Worm (Caenorhabditis elegans) whole organism, L4 larva: ENCODE results near the gene nhr-66.

Experiments used
- F10B5.3 ChIP-seq: sonication (generic microtip); optimal IDR thresholded peaks from 2 replicates; lab custom pipeline; 2016; ENCODE audit warnings: mild to moderate bottlenecking, missing genetic modification characterization, missing compliant biosample characterization
- F44E2.7 ChIP-seq: fragments of 200-800 bp; sonication (Bioruptor generic); IDR thresholded peaks from 2 replicates; pipeline ENCODE4 v2.1.2; 2022; ENCODE audit warnings: missing genetic modification characterization, missing compliant biosample characterization
- F49E8.2 ChIP-seq: sonication (generic microtip); optimal IDR thresholded peaks from 2 replicates; lab custom pipeline; 2016; ENCODE audit warnings: missing compliant biosample characterization, mild to moderate bottlenecking, missing genetic modification characterization, borderline replicate concordance
- Y48G9A.11 ChIP-seq: fragments of 200-800 bp; sonication (Bioruptor generic); IDR thresholded peaks from 2 replicates; pipeline ENCODE4 v1.3.6; 2022; ENCODE audit warnings: missing genetic modification reagents, missing genetic modification characterization, missing compliant biosample characterization
- Y75B8A.6 ChIP-seq: fragments of 200-800 bp; sonication (Bioruptor generic); IDR thresholded peaks from 2 replicates; pipeline ENCODE4 v1.3.6; 2022; ENCODE audit warnings: missing genetic modification reagents, missing genetic modification characterization, missing compliant biosample characterization
- aha-1 ChIP-seq: fragments of 150-350 bp; peaks from one replicate; lab custom pipeline; 2014; ENCODE audit warnings: missing biosample characterization, missing genetic modification characterization
- aly-2 ChIP-seq: sonication (generic microtip); optimal IDR thresholded peaks from 2 replicates; lab custom pipeline; 2018; ENCODE audit warnings: missing biosample characterization, missing genetic modification characterization
- ceh-62 ChIP-seq: sonication (generic microtip); optimal IDR thresholded peaks from 2 replicates; lab custom pipeline; 2017; ENCODE audit warnings: missing biosample characterization, missing genetic modification characterization
- ces-1 ChIP-seq: fragments of 150-350 bp; sonication (generic microtip); optimal IDR thresholded peaks from 4 replicates; lab custom pipeline; 2014; ENCODE audit warnings: missing biosample characterization, missing genetic modification reagents, missing genetic modification characterization
- cey-2 ChIP-seq: sonication (generic microtip); optimal IDR thresholded peaks from 3 replicates; lab custom pipeline; 2017; ENCODE audit warnings: missing genetic modification characterization, mild to moderate bottlenecking, missing compliant biosample characterization, antibody characterized with exemption, borderline replicate concordance; ENCODE audit not compliant: insufficient read depth
- daf-12 ChIP-seq: fragments of 150-350 bp; optimal IDR thresholded peaks from 2 replicates; lab custom pipeline; 2014; ENCODE audit warnings: missing biosample characterization, missing genetic modification reagents, missing genetic modification characterization
- daf-16 ChIP-seq, 3 experiments: sonication (generic microtip); optimal IDR thresholded peaks; 2 replicates each; lab custom pipeline; 2016 to 2017; ENCODE audit warnings: missing genetic modification characterization in 3 of 3, missing genetic modification reagents in 3 of 3, mild to moderate bottlenecking in 2 of 3, missing compliant biosample characterization in 2 of 3, missing biosample characterization in 1 of 3, moderate library complexity in 1 of 3
- dmd-6 ChIP-seq: fragments of 200-800 bp; sonication (Bioruptor generic); IDR thresholded peaks from 2 replicates; pipeline ENCODE4 v1.3.6; 2022; ENCODE audit warnings: missing genetic modification reagents, missing genetic modification characterization, missing compliant biosample characterization
- dmd-9 ChIP-seq: fragments of 200-800 bp; sonication (Bioruptor generic); IDR thresholded peaks from 2 replicates; pipeline ENCODE4 v1.3.6; 2022; ENCODE audit warnings: missing genetic modification reagents, missing genetic modification characterization, missing compliant biosample characterization
- duxl-1 ChIP-seq: sonication (generic microtip); optimal IDR thresholded peaks from 2 replicates; lab custom pipeline; 2016; ENCODE audit warnings: mild to moderate bottlenecking, missing genetic modification characterization, moderate library complexity, missing compliant biosample characterization; ENCODE audit not compliant: poor library complexity
- egl-27 ChIP-seq: sonication (generic microtip); optimal IDR thresholded peaks from 3 replicates; lab custom pipeline; 2017; ENCODE audit warnings: missing biosample characterization, missing genetic modification reagents, missing genetic modification characterization
- fos-1 ChIP-seq: fragments of 150-350 bp; optimal IDR thresholded peaks from 2 replicates; lab custom pipeline; 2014; ENCODE audit warnings: missing biosample characterization, missing genetic modification characterization
- hif-1 ChIP-seq, 2 experiments: sonication (generic microtip); optimal IDR thresholded peaks; 2 replicates each; lab custom pipeline; 2016 to 2017; ENCODE audit warnings: missing compliant biosample characterization in 2 of 2, missing genetic modification characterization in 2 of 2, missing genetic modification reagents in 2 of 2, missing genotype in 2 of 2, mild to moderate bottlenecking in 1 of 2
- hlh-30 ChIP-seq: sonication (generic microtip); optimal IDR thresholded peaks from 2 replicates; lab custom pipeline; 2017; ENCODE audit warnings: antibody characterized with exemption, mild to moderate bottlenecking, missing genetic modification characterization, missing compliant biosample characterization; ENCODE audit not compliant: insufficient read depth
- hmg-1.1 ChIP-seq: fragments of 200-800 bp; sonication (Bioruptor generic); IDR thresholded peaks from 2 replicates; pipeline ENCODE4 v1.3.6; 2022; ENCODE audit warnings: missing genetic modification reagents, missing genetic modification characterization, missing compliant biosample characterization
- jun-1 ChIP-seq: fragments of 150-350 bp; optimal IDR thresholded peaks from 2 replicates; lab custom pipeline; 2014; ENCODE audit warnings: missing biosample characterization, missing genetic modification reagents, missing genetic modification characterization
- lin-1 ChIP-seq: fragments of 200-800 bp; sonication (Bioruptor generic); IDR thresholded peaks from 2 replicates; pipeline ENCODE4 v1.3.6; 2022; ENCODE audit warnings: missing genetic modification reagents, missing genetic modification characterization, missing compliant biosample characterization
- lin-13 ChIP-seq: fragments of 150-350 bp; optimal IDR thresholded peaks from 2 replicates; lab custom pipeline; 2014; ENCODE audit warnings: missing biosample characterization, missing genetic modification reagents, missing genetic modification characterization
- lin-38 ChIP-seq: fragments of 200-800 bp; sonication (Bioruptor generic); IDR thresholded peaks from 2 replicates; pipeline ENCODE4 v1.3.6; 2022; ENCODE audit warnings: missing genetic modification reagents, missing genetic modification characterization, missing compliant biosample characterization
- lin-39 ChIP-seq: fragments of 150-350 bp; optimal IDR thresholded peaks from 2 replicates; lab custom pipeline; 2014; ENCODE audit warnings: missing biosample characterization, missing genetic modification reagents, missing genetic modification characterization
- lsy-2 ChIP-seq, 2 experiments: fragments of 150-350 bp in 1 of 2; sonication (generic microtip) in 1 of 2; optimal IDR thresholded peaks; 2 replicates each; lab custom pipeline; 2014 to 2017; ENCODE audit warnings: missing biosample characterization in 2 of 2, missing genetic modification characterization in 2 of 2
- mdt-29 ChIP-seq: fragments of 200-800 bp; sonication (Bioruptor generic); IDR thresholded peaks from 2 replicates; pipeline ENCODE4 v1.3.6; 2022; ENCODE audit warnings: missing genetic modification reagents, missing genetic modification characterization, missing compliant biosample characterization
- mes-2 ChIP-seq: sonication (generic microtip); optimal IDR thresholded peaks from 2 replicates; lab custom pipeline; 2016; ENCODE audit warnings: missing genotype, mild to moderate bottlenecking, missing genetic modification characterization, missing compliant biosample characterization; ENCODE audit not compliant: poor library complexity, severe bottlenecking
- mxl-2 ChIP-seq: fragments of 200-800 bp; sonication (Bioruptor generic); conservative IDR thresholded peaks from 2 replicates; pipeline ENCODE4 v1.3.6; 2022; ENCODE audit warnings: missing genetic modification reagents, missing genetic modification characterization, missing compliant biosample characterization
- nhr-11 ChIP-seq: fragments of 150-350 bp; optimal IDR thresholded peaks from 2 replicates; lab custom pipeline; 2014; ENCODE audit warnings: missing biosample characterization, missing genetic modification characterization
- nhr-28 ChIP-seq: fragments of 150-350 bp; optimal IDR thresholded peaks from 2 replicates; lab custom pipeline; 2014; ENCODE audit warnings: missing biosample characterization, missing genetic modification characterization
- nhr-42 ChIP-seq: fragments of 200-800 bp; sonication (Bioruptor generic); IDR thresholded peaks from 2 replicates; pipeline ENCODE4 v1.3.6; 2022; ENCODE audit warnings: missing genetic modification characterization, missing compliant biosample characterization
- nhr-48 ChIP-seq: sonication (generic microtip); optimal IDR thresholded peaks from 2 replicates; lab custom pipeline; 2016; ENCODE audit warnings: mild to moderate bottlenecking, missing genetic modification characterization, missing compliant biosample characterization
- nhr-6 ChIP-seq: fragments of 150-350 bp; optimal IDR thresholded peaks from 2 replicates; lab custom pipeline; 2014; ENCODE audit warnings: missing biosample characterization, missing genetic modification characterization
- nhr-76 ChIP-seq: fragments of 150-350 bp; optimal IDR thresholded peaks from 2 replicates; lab custom pipeline; 2014; ENCODE audit warnings: missing biosample characterization, missing genetic modification characterization
- pha-4 ChIP-seq, 2 experiments: fragments of 150-350 bp in 1 of 2; fragments of 200-800 bp in 1 of 2; sonication (Bioruptor generic) in 1 of 2; IDR thresholded peaks in 1 of 2; optimal IDR thresholded peaks in 1 of 2; 2 replicates each; pipeline versions ENCODE4 v1.3.6 to Lab custom; 2014 to 2022; ENCODE audit warnings: missing genetic modification characterization in 2 of 2, missing genetic modification reagents in 2 of 2, missing biosample characterization in 1 of 2, missing compliant biosample characterization in 1 of 2
- php-3 ChIP-seq: fragments of 200-800 bp; sonication (Bioruptor generic); IDR thresholded peaks from 2 replicates; pipeline ENCODE4 v1.3.6; 2022; ENCODE audit warnings: missing genetic modification reagents, missing genetic modification characterization, missing compliant biosample characterization
- rbr-2 ChIP-seq: sonication (generic microtip); optimal IDR thresholded peaks from 2 replicates; lab custom pipeline; 2016; ENCODE audit warnings: missing genotype, missing genetic modification characterization, missing compliant biosample characterization
- sdz-12 ChIP-seq: fragments of 200-800 bp; sonication (Bioruptor generic); optimal IDR thresholded peaks from 2 replicates; lab custom pipeline; 2018; ENCODE audit warnings: mild to moderate bottlenecking, missing genetic modification characterization, missing compliant biosample characterization
- set-16 ChIP-seq: fragments of 200-800 bp; sonication (Bioruptor generic); IDR thresholded peaks from 2 replicates; pipeline ENCODE4 v1.3.6; 2022; ENCODE audit warnings: missing genetic modification reagents, missing genetic modification characterization, missing compliant biosample characterization
- skn-1 ChIP-seq: fragments of 150-350 bp; optimal IDR thresholded peaks from 2 replicates; lab custom pipeline; 2014; ENCODE audit warnings: missing biosample characterization, missing genetic modification characterization
- snpc-4 ChIP-seq: fragments of 150-350 bp; optimal IDR thresholded peaks from 2 replicates; lab custom pipeline; 2014; ENCODE audit warnings: missing biosample characterization, missing genetic modification characterization
- unc-39 ChIP-seq: sonication (generic microtip); optimal IDR thresholded peaks from 2 replicates; lab custom pipeline; 2017; ENCODE audit warnings: missing biosample characterization, missing genetic modification characterization
- unc-62 ChIP-seq, 3 experiments: fragments of 150-350 bp in 1 of 3; sonication (generic microtip); optimal IDR thresholded peaks in 2 of 3; peaks in 1 of 3; 1 replicate in 1 of 3; 2 replicates in 2 of 3; lab custom pipeline; 2014 to 2017; ENCODE audit warnings: missing biosample characterization in 3 of 3, missing genetic modification characterization in 3 of 3, missing genetic modification reagents in 3 of 3, missing genotype in 1 of 3
- zag-1 ChIP-seq: fragments of 150-350 bp; optimal IDR thresholded peaks from 2 replicates; lab custom pipeline; 2014; ENCODE audit warnings: missing biosample characterization, missing genetic modification characterization
- zfp-2 ChIP-seq: sonication (generic microtip); optimal IDR thresholded peaks from 2 replicates; lab custom pipeline; 2016; ENCODE audit warnings: mild to moderate bottlenecking, missing genetic modification characterization, missing compliant biosample characterization
- zfp-3 ChIP-seq: fragments of 200-800 bp; sonication (Bioruptor generic); conservative IDR thresholded peaks from 2 replicates; pipeline ENCODE4 v1.3.6; 2022; ENCODE audit warnings: missing genetic modification reagents, missing genetic modification characterization, missing compliant biosample characterization
- zip-11 ChIP-seq: fragments of 200-800 bp; sonication (Bioruptor generic); IDR thresholded peaks from 2 replicates; pipeline ENCODE4 v1.3.6; 2022; ENCODE audit warnings: missing genetic modification characterization, missing compliant biosample characterization
- zip-2 ChIP-seq: fragments of 150-350 bp; optimal IDR thresholded peaks from 2 replicates; lab custom pipeline; 2014; ENCODE audit warnings: missing biosample characterization, missing genetic modification characterization
- ztf-11 ChIP-seq: fragments of 150-350 bp; optimal IDR thresholded peaks from 2 replicates; lab custom pipeline; 2014; ENCODE audit warnings: missing biosample characterization, missing genetic modification characterization
- ztf-7 ChIP-seq: fragments of 150-350 bp; optimal IDR thresholded peaks from 2 replicates; lab custom pipeline; 2014; ENCODE audit warnings: missing biosample characterization, missing genetic modification characterization

The nhr-66 gene

DNA sequence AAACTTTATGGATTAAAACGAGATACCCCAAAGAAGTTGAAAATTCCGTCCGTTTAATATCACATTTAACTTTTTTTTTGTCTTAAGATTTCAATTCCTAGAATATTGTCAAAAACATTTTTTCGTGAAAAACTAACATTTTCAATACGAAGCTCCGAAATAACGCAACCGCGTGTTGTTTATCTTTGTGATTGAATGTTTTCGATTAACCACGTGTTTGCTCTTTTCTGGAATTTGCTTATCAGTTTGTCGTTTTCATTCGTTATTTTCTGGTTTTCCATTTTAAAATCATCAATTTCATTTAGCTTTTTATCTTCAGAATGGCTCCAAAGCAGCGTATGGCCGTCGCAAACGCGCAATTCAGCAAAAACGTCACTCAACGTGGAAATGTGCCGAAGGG lies 11.0 kb downstream of the nhr-66 start, which contains the start of gene serp-1.2 (continued):
- TF ChIP-seq snpc-4 (tag; lab: Kevin White, UChicago) = no peak
- TF ChIP-seq hlh-30 = peak; percentile 82
- no peak for TF ChIP-seq mxl-2 (GFP tag; lab: Robert Waterston, UW)
- TF ChIP-seq php-3 (GFP tag; lab: Robert Waterston, UW) = no peak
- no peak for TF ChIP-seq Y75B8A.6 (GFP tag; lab: Robert Waterston, UW)
- no peak for TF ChIP-seq Y48G9A.11 (GFP tag; lab: Robert Waterston, UW)
- no peak for TF ChIP-seq pha-4 (GFP tag; IDR thresholded peaks at IDR 0.05; lab: Robert Waterston, UW)
- no peak for TF ChIP-seq pha-4 (tag; optimal IDR thresholded peaks at IDR 0.05; lab: Kevin White, UChicago)
- TF ChIP-seq nhr-28 (tag; lab: Kevin White, UChicago) = peak; percentile 45
- TF ChIP-seq fos-1 (tag; lab: Kevin White, UChicago) = no peak
- no peak for TF ChIP-seq rbr-2 (tag; lab: Kevin White, UChicago)
- TF ChIP-seq sdz-12 (GFP tag; lab: Kevin White, UChicago) = no peak
- TF ChIP-seq nhr-11 (tag; lab: Kevin White, UChicago) = no peak
- TF ChIP-seq set-16 (GFP tag; lab: Robert Waterston, UW) = no peak
- no peak for TF ChIP-seq lin-1 (GFP tag; lab: Robert Waterston, UW)
- no peak for TF ChIP-seq lsy-2 (tag; optimal IDR thresholded peaks at IDR 0.05; lab: Kevin White, UChicago)
- TF ChIP-seq mes-2 (tag; lab: Kevin White, UChicago) = no peak
- no peak for TF ChIP-seq ztf-11
- TF ChIP-seq lin-38 (GFP tag; lab: Robert Waterston, UW) = no peak
- TF ChIP-seq daf-16 (GFP tag; optimal IDR thresholded peaks at IDR 0.05; lab: Kevin White, UChicago) = no peak
- TF ChIP-seq daf-16 (tag; optimal IDR thresholded peaks at IDR 0.05; lab: Kevin White, UChicago) = peak; percentile 94
- peak in 1 of 2 experiments; percentile 94 for TF ChIP-seq unc-62 (GFP tag; optimal IDR thresholded peaks at IDR 0.05 in 1 of 2; lab: Kevin White, UChicago)
- TF ChIP-seq unc-62 (tag; optimal IDR thresholded peaks at IDR 0.05; lab: Kevin White, UChicago) = no peak
- TF ChIP-seq F10B5.3 (tag; lab: Kevin White, UChicago) = no peak
- no peak for TF ChIP-seq jun-1 (tag; lab: Kevin White, UChicago)
- no peak for TF ChIP-seq hmg-1.1 (GFP tag; lab: Robert Waterston, UW)
- TF ChIP-seq egl-27 (tag; lab: Kevin White, UChicago) = no peak
- no peak for TF ChIP-seq cey-2 (tag; lab: Kevin White, UChicago)
- no peak for TF ChIP-seq F49E8.2 (tag; lab: Kevin White, UChicago)
- TF ChIP-seq mdt-29 = no peak
- no peak for TF ChIP-seq daf-12
- TF ChIP-seq dmd-9 (GFP tag; lab: Robert Waterston, UW) = no peak
- no peak for TF ChIP-seq F44E2.7 (GFP tag; lab: Robert Waterston, UW)
- TF ChIP-seq zip-2 (tag; lab: Kevin White, UChicago) = no peak
- TF ChIP-seq skn-1 (tag; lab: Kevin White, UChicago) = no peak
- TF ChIP-seq aly-2 = no peak
- TF ChIP-seq zip-11 (GFP tag; lab: Robert Waterston, UW) = no peak
- no peak for TF ChIP-seq ceh-62 (tag; lab: Kevin White, UChicago)
- TF ChIP-seq dmd-6 (GFP tag; lab: Robert Waterston, UW) = peak; percentile 72
- TF ChIP-seq lin-39 (tag; lab: Kevin White, UChicago) = no peak
- TF ChIP-seq ztf-7 (tag; lab: Kevin White, UChicago) = no peak
- no peak for TF ChIP-seq nhr-48 (tag; lab: Kevin White, UChicago)
- no peak for TF ChIP-seq zfp-2 (tag; lab: Kevin White, UChicago)
- no peak for TF ChIP-seq nhr-42 (GFP tag; lab: Robert Waterston, UW)
- no peak for TF ChIP-seq zag-1 (tag; lab: Kevin White, UChicago)
- no peak for TF ChIP-seq unc-39 (tag; lab: Kevin White, UChicago)
- TF ChIP-seq lin-13 (GFP tag; lab: Kevin White, UChicago) = no peak
- no peak for TF ChIP-seq hif-1 (tag; optimal IDR thresholded peaks at IDR 0.05; lab: Kevin White, UChicago)
- TF ChIP-seq ces-1 (GFP tag; lab: Kevin White, UChicago) = no peak
- TF ChIP-seq zfp-3 (GFP tag; lab: Robert Waterston, UW) = no peak
- no peak for TF ChIP-seq duxl-1 (tag; lab: Kevin White, UChicago)
- no peak for TF ChIP-seq aha-1 (tag; lab: Kevin White, UChicago)
- TF ChIP-seq nhr-76 = no peak
- no peak for TF ChIP-seq nhr-6
